Fruit fly (Drosophila melanogaster) whole organism, wandering third instar larva: Measurements from ENCODE around the gene RhoGEF4.

Experiments used
- Abd-B ChIP-seq: fragments of >200 bp; optimal IDR thresholded peaks from 2 replicates; lab custom pipeline; 2017; ENCODE audit warnings: missing biosample characterization, missing genetic modification characterization
- CG32264 ChIP-seq: fragments of 200-800 bp; sonication (Bioruptor generic); optimal IDR thresholded peaks from 2 replicates; lab custom pipeline; 2016; ENCODE audit warnings: missing biosample characterization, missing genetic modification characterization
- CG9705 ChIP-seq: fragments of 200-800 bp; sonication (Bioruptor generic); optimal IDR thresholded peaks from 2 replicates; lab custom pipeline; 2018; ENCODE audit warnings: missing biosample characterization, mild to moderate bottlenecking, missing genetic modification characterization
- CrebA ChIP-seq: fragments of 200-800 bp; sonication (Bioruptor generic); optimal IDR thresholded peaks from 2 replicates; lab custom pipeline; 2016; ENCODE audit warnings: missing biosample characterization, mild to moderate bottlenecking, missing genetic modification characterization, borderline replicate concordance
- Dfd ChIP-seq: fragments of >200 bp; optimal IDR thresholded peaks from 2 replicates; lab custom pipeline; 2017; ENCODE audit warnings: missing biosample characterization, missing genetic modification characterization
- Dif ChIP-seq: fragments of 200-275, 200-300 bp; sonication (Bioruptor generic); optimal IDR thresholded peaks from 2 replicates; lab custom pipeline; 2018; ENCODE audit warnings: missing biosample characterization, missing genetic modification characterization; ENCODE audit not compliant: partially characterized antibody
- GATAd ChIP-seq: sonication (Bioruptor generic); optimal IDR thresholded peaks from 2 replicates; lab custom pipeline; 2016; ENCODE audit warnings: missing biosample characterization, missing genetic modification characterization
- HLH106 ChIP-seq: fragments of 200-800 bp; optimal IDR thresholded peaks from 3 replicates; lab custom pipeline; 2019; ENCODE audit warnings: missing biosample characterization, mild to moderate bottlenecking, missing genetic modification characterization, moderate library complexity
- Hnf4 ChIP-seq: fragments of 200-800 bp; sonication (Bioruptor generic); optimal IDR thresholded peaks from 2 replicates; lab custom pipeline; 2016; ENCODE audit warnings: missing biosample characterization, mild to moderate bottlenecking, missing genetic modification characterization
- Hr78 ChIP-seq: fragments of >200 bp; optimal IDR thresholded peaks from 2 replicates; lab custom pipeline; 2017; ENCODE audit warnings: missing biosample characterization, missing genetic modification characterization
- Hr83 ChIP-seq: fragments of 200-300 bp; sonication (Bioruptor generic); optimal IDR thresholded peaks from 2 replicates; lab custom pipeline; 2016; ENCODE audit warnings: missing biosample characterization, mild to moderate bottlenecking, missing genetic modification characterization, moderate library complexity; ENCODE audit not compliant: poor library complexity, severe bottlenecking
- Jra ChIP-seq: sonication (Bioruptor generic); optimal IDR thresholded peaks from 2 replicates; lab custom pipeline; 2016; ENCODE audit warnings: missing biosample characterization, missing genetic modification characterization
- Mio ChIP-seq: sonication (Bioruptor generic); optimal IDR thresholded peaks from 2 replicates; lab custom pipeline; 2016; ENCODE audit warnings: missing biosample characterization, missing genetic modification characterization
- Myc ChIP-seq: fragments of >200 bp; optimal IDR thresholded peaks from 2 replicates; lab custom pipeline; 2017
- N ChIP-seq: fragments of >200 bp; optimal IDR thresholded peaks from 2 replicates; lab custom pipeline; 2018; ENCODE audit warnings: missing biosample characterization, missing external identifiers, missing genetic modification characterization
- OdsH ChIP-seq: fragments of 200-800 bp; sonication (Bioruptor generic); optimal IDR thresholded peaks from 2 replicates; lab custom pipeline; 2016; ENCODE audit warnings: missing biosample characterization, mild to moderate bottlenecking, missing genetic modification characterization
- Rel ChIP-seq, 2 experiments: fragments of 200-800 bp; sonication (Bioruptor generic) in 1 of 2; optimal IDR thresholded peaks; 2 replicates in 1 of 2; 3 replicates in 1 of 2; lab custom pipeline; 2016 to 2019; ENCODE audit warnings: mild to moderate bottlenecking in 2 of 2, missing biosample characterization in 2 of 2, missing genetic modification characterization in 2 of 2, moderate library complexity in 1 of 2
- Sp1 ChIP-seq: fragments of 200-800 bp; sonication (Bioruptor generic); optimal IDR thresholded peaks from 3 replicates; lab custom pipeline; 2019; ENCODE audit warnings: missing biosample characterization, mild to moderate bottlenecking, missing genetic modification characterization, moderate library complexity
- Vsx2 ChIP-seq: fragments of 200-300, 225-300 bp; sonication (Bioruptor generic); optimal IDR thresholded peaks from 2 replicates; lab custom pipeline; 2018; ENCODE audit warnings: missing biosample characterization, missing genetic modification characterization; ENCODE audit not compliant: partially characterized antibody
- br ChIP-seq: fragments of 200-800 bp; sonication (Bioruptor generic); optimal IDR thresholded peaks from 2 replicates; lab custom pipeline; 2016; ENCODE audit warnings: missing biosample characterization, missing genetic modification characterization
- brk ChIP-seq: fragments of 200-800 bp; sonication (Bioruptor generic); optimal IDR thresholded peaks from 2 replicates; lab custom pipeline; 2016; ENCODE audit warnings: missing biosample characterization, mild to moderate bottlenecking, missing genetic modification characterization
- dl ChIP-seq, 2 experiments: fragments of 175-275, 200-275 bp in 1 of 2; fragments of 200-275 bp in 1 of 2; sonication (Bioruptor generic); optimal IDR thresholded peaks; lab custom pipeline; 2018; ENCODE audit warnings: mild to moderate bottlenecking in 2 of 2, missing biosample characterization in 2 of 2, missing genetic modification characterization in 2 of 2, moderate library complexity in 2 of 2; ENCODE audit not compliant: partially characterized antibody in 2 of 2, insufficient read depth in 1 of 2
- dmrt93B ChIP-seq: fragments of 200-800 bp; sonication (Bioruptor generic); optimal IDR thresholded peaks from 2 replicates; lab custom pipeline; 2018; ENCODE audit warnings: missing biosample characterization, mild to moderate bottlenecking, missing genetic modification characterization
- dsf ChIP-seq: sonication (Bioruptor generic); optimal IDR thresholded peaks from 2 replicates; lab custom pipeline; 2016; ENCODE audit warnings: missing biosample characterization, missing genetic modification characterization, borderline replicate concordance
- ey ChIP-seq: fragments of 200-800 bp; sonication (Bioruptor generic); optimal IDR thresholded peaks from 2 replicates; lab custom pipeline; 2016; ENCODE audit warnings: missing biosample characterization, missing genetic modification characterization
- foxo ChIP-seq, 2 experiments: fragments of 200-800 bp; sonication (Bioruptor generic); optimal IDR thresholded peaks; 2 replicates in 1 of 2; 3 replicates in 1 of 2; lab custom pipeline; 2016 to 2017; ENCODE audit warnings: missing biosample characterization in 2 of 2, missing genetic modification characterization in 2 of 2
- fru ChIP-seq: fragments of 200-800 bp; sonication (Bioruptor generic); optimal IDR thresholded peaks from 3 replicates; lab custom pipeline; 2016; ENCODE audit warnings: missing biosample characterization, mild to moderate bottlenecking, missing genetic modification characterization
- h ChIP-seq: fragments of 200-800 bp; sonication (Bioruptor generic); optimal IDR thresholded peaks from 3 replicates; lab custom pipeline; 2016; ENCODE audit warnings: missing biosample characterization, mild to moderate bottlenecking, missing genetic modification characterization
- jim ChIP-seq: fragments of 175-275, 200-325 bp; sonication (Bioruptor generic); optimal IDR thresholded peaks from 2 replicates; lab custom pipeline; 2016; ENCODE audit warnings: missing biosample characterization, mild to moderate bottlenecking, missing genetic modification characterization
- lola ChIP-seq: fragments of >200 bp; optimal IDR thresholded peaks from 2 replicates; lab custom pipeline; 2017; ENCODE audit warnings: missing biosample characterization, missing genetic modification characterization
- pan ChIP-seq: fragments of >200 bp; optimal IDR thresholded peaks from 2 replicates; lab custom pipeline; 2017
- psq ChIP-seq: fragments of 200-800 bp; sonication (Bioruptor generic); optimal IDR thresholded peaks from 3 replicates; lab custom pipeline; 2017; ENCODE audit warnings: missing biosample characterization, mild to moderate bottlenecking, missing genetic modification characterization, moderate library complexity
- rgr ChIP-seq: fragments of 200-800 bp; sonication (Bioruptor generic); optimal IDR thresholded peaks from 3 replicates; lab custom pipeline; 2016; ENCODE audit warnings: missing biosample characterization, mild to moderate bottlenecking, missing genetic modification characterization
- sage ChIP-seq: fragments of 200-800 bp; sonication (Bioruptor generic); optimal IDR thresholded peaks from 2 replicates; lab custom pipeline; 2016; ENCODE audit warnings: missing biosample characterization, mild to moderate bottlenecking, missing genetic modification characterization
- sv ChIP-seq: fragments of 200-800 bp; sonication (Bioruptor generic); optimal IDR thresholded peaks from 3 replicates; lab custom pipeline; 2016; ENCODE audit warnings: missing biosample characterization, missing genetic modification characterization
- tai ChIP-seq: sonication (Bioruptor generic); optimal IDR thresholded peaks from 2 replicates; lab custom pipeline; 2016; ENCODE audit warnings: missing biosample characterization, missing genetic modification characterization
- usp ChIP-seq: fragments of >200 bp; optimal IDR thresholded peaks from 2 replicates; lab custom pipeline; 2017; ENCODE audit warnings: missing biosample characterization, missing genetic modification characterization
- woc ChIP-seq: sonication (Bioruptor generic); optimal IDR thresholded peaks from 2 replicates; lab custom pipeline; 2016; ENCODE audit warnings: missing biosample characterization, mild to moderate bottlenecking, missing genetic modification characterization

RhoGEF4 gene

DNA sequence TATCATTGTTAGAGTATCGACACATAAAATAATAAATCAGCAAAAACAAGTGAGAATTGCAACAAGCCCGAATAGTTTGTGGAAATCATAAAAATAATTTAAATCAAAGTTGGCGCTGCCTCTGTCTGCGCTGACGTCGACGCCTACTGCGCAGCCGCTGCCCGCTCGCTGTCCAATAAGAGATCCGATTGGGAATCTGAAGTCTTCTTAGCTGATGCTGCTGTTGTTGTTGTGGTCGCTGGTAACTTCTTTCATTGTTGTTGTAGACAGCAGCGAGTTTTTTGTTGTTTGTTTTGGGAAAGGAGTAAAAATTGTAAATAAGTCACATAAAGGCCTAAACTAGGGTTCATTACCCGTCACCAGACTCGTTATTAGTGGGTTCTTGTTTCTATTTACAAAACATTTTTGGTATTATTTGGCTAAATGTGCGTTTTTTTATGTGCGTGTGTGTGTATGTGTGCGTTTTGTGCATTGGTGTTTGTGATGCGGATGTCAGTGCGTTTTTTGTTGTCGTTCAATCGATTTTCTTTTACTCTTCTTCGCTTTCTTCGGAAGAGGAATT, 41.6 kb upstream of the RhoGEF4 start:
- TF ChIP-seq psq (GFP tag; lab: Kevin White, UChicago) (peak; percentile 7), sv (no peak)

dm6 chr3L:7361095-7361522, 37.9 kb upstream of the RhoGEF4 start:
- TF ChIP-seq Hr83: no peak
- TF ChIP-seq N: no peak
- peak; percentile 23 for TF ChIP-seq h
- TF ChIP-seq woc (GFP tag; lab: Kevin White, UChicago): no peak
- no peak for TF ChIP-seq Sp1 (GFP tag; lab: Kevin White, UChicago)
- peak; percentile 8 for TF ChIP-seq HLH106 (tag; lab: Kevin White, UChicago)

DNA sequence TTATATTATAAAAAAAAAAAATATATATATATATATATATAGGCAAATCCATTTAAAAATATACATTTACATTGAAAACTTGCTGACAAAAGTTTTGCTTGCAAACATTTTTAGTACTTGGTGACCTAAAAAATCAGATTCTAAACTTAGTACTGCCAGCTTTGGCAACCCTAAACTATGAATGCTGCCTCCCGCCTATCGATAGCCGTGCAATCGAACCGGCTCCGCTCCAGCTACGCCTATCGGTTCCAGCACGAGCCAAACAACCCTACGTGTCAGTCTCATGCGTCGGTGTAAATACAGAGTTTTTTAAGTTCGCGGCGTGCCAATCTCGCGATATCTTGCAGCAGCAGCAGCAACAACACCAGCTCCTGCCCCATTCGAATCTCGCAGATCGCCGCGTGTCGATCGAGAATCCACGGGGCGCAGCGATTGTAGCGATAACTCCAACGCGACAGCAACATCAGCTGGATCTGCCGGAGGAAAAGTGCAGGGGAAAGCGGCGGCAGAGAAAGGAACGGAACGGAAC, 37.2 kb upstream of the RhoGEF4 start, which contains the start of gene Sec63:
Gene Sec63, plus strand, starts transcription at position 238 of the 529 bp plus-strand sequence.
- TF ChIP-seq Hnf4 (peak; percentile 35), Abd-B (GFP tag; lab: Kevin White, UChicago) (no peak), dl (GFP tag; optimal IDR thresholded peaks at IDR 0.05; lab: Kevin White, UChicago; ENCODE audit: insufficient read depth in 1 of 2, partially characterized antibody in 2 of 2) (no peak), Hr78 (GFP tag; lab: Kevin White, UChicago) (no peak), tai (GFP tag; lab: Kevin White, UChicago) (no peak), ey (no peak), Rel (GFP tag; optimal IDR thresholded peaks at IDR 0.05; lab: Kevin White, UChicago) (no peak), Rel (tag; optimal IDR thresholded peaks at IDR 0.05; lab: Kevin White, UChicago) (no peak), usp (no peak), woc (GFP tag; lab: Kevin White, UChicago) (no peak), dmrt93B (GFP tag; lab: Kevin White, UChicago) (no peak), sage (GFP tag; lab: Kevin White, UChicago) (no peak), dsf (GFP tag; lab: Kevin White, UChicago) (no peak), foxo (GFP tag; optimal IDR thresholded peaks at IDR 0.05; lab: Kevin White, UChicago) (peak in 1 of 2 experiments; percentile 54), h (no peak), CG32264 (GFP tag; lab: Kevin White, UChicago) (no peak), Myc (lab: Kevin White, UChicago) (peak; percentile 44), lola (GFP tag; lab: Kevin White, UChicago) (no peak), Mio (no peak), sv (peak; percentile 21), CG9705 (GFP tag; lab: Kevin White, UChicago) (no peak), Hr83 (peak; percentile 61), rgr (GFP tag; lab: Kevin White, UChicago) (no peak), N (no peak), Vsx2 (GFP tag; lab: Kevin White, UChicago) (no peak), fru (GFP tag; lab: Kevin White, UChicago) (no peak), HLH106 (tag; lab: Kevin White, UChicago) (peak; percentile 55), OdsH (GFP tag; lab: Kevin White, UChicago) (no peak), Dfd (GFP tag; lab: Kevin White, UChicago) (no peak), jim (GFP tag; lab: Kevin White, UChicago) (no peak), Jra (GFP tag; lab: Kevin White, UChicago) (no peak), Sp1 (GFP tag; lab: Kevin White, UChicago) (no peak), GATAd (GFP tag; lab: Kevin White, UChicago) (no peak), br (GFP tag; lab: Kevin White, UChicago) (peak; percentile 35), psq (GFP tag; lab: Kevin White, UChicago) (peak; percentile 27), brk (GFP tag; lab: Kevin White, UChicago) (no peak), pan (lab: Kevin White, UChicago) (no peak), Dif (GFP tag; lab: Kevin White, UChicago) (no peak), CrebA (GFP tag; lab: Kevin White, UChicago) (no peak)
